Worm (Caenorhabditis elegans): ENCODE measurements around the gene tos-1.

ce11 chrV:9355371-9355770 is 11.4 kb upstream of the tos-1 start, which contains the start of gene ttr-40:
- TF ChIP-seq lsy-12 (tag; optimal IDR thresholded peaks at IDR 0.05) (no peak), unc-39 (tag; optimal IDR thresholded peaks at IDR 0.05) (no peak), elt-3 (tag; optimal IDR thresholded peaks at IDR 0.05) (no peak), nhr-77 (tag; optimal IDR thresholded peaks at IDR 0.05) (no peak), pha-4 (tag; optimal IDR thresholded peaks at IDR 0.05) (no peak), unc-62 (GFP tag; optimal IDR thresholded peaks at IDR 0.05) (no peak)

Data from whole organism, L3 larva.